Worm (Caenorhabditis elegans) whole organism, mixed stage, embryonic: ENCODE measurements around the gene Y43F8C.13.

ENCODE experiments used
- ces-1 ChIP-seq: fragments of 150-350 bp; optimal IDR thresholded peaks from 2 replicates; lab custom pipeline; 2014; ENCODE audit warnings: missing biosample characterization, missing genetic modification reagents, missing genetic modification characterization
- drap-1 ChIP-seq: fragments of 200-800 bp; sonication (Bioruptor generic); optimal IDR thresholded peaks from 3 replicates; lab custom pipeline; 2018; ENCODE audit warnings: mild to moderate bottlenecking, missing genetic modification characterization, missing compliant biosample characterization
- elt-3 ChIP-seq: fragments of 150-350 bp; optimal IDR thresholded peaks from 2 replicates; lab custom pipeline; 2014; ENCODE audit warnings: missing biosample characterization, missing genetic modification characterization
- lin-13 ChIP-seq: fragments of 150-350 bp; optimal IDR thresholded peaks from 2 replicates; lab custom pipeline; 2014; ENCODE audit warnings: missing biosample characterization, missing genetic modification characterization
- lsy-2 ChIP-seq: fragments of 150-350 bp; optimal IDR thresholded peaks from 2 replicates; lab custom pipeline; 2014; ENCODE audit warnings: missing biosample characterization, missing genetic modification characterization
- nhr-12 ChIP-seq: fragments of 150-350 bp; optimal IDR thresholded peaks from 2 replicates; lab custom pipeline; 2014; ENCODE audit warnings: missing biosample characterization, missing genetic modification characterization
- nhr-2 ChIP-seq: fragments of 150-350 bp; optimal IDR thresholded peaks from 2 replicates; lab custom pipeline; 2014; ENCODE audit warnings: missing biosample characterization, missing genetic modification characterization
- nhr-76 ChIP-seq: sonication (generic microtip); optimal IDR thresholded peaks from 2 replicates; lab custom pipeline; 2017; ENCODE audit warnings: missing biosample characterization, missing genetic modification characterization
- pha-4 ChIP-seq: fragments of 150-350 bp; optimal IDR thresholded peaks from 2 replicates; lab custom pipeline; 2018; ENCODE audit warnings: missing biosample characterization, missing genetic modification reagents, missing genetic modification characterization
- sptf-1 ChIP-seq: sonication (generic microtip); optimal IDR thresholded peaks from 2 replicates; lab custom pipeline; 2017; ENCODE audit warnings: mild to moderate bottlenecking, missing genetic modification characterization, moderate library complexity, missing compliant biosample characterization
- unc-39 ChIP-seq: fragments of 150-350 bp; optimal IDR thresholded peaks from 2 replicates; lab custom pipeline; 2014; ENCODE audit warnings: missing biosample characterization, missing genetic modification characterization
- unc-62 ChIP-seq: fragments of 150-350 bp; optimal IDR thresholded peaks from 2 replicates; lab custom pipeline; 2014; ENCODE audit warnings: missing biosample characterization, missing genetic modification reagents, missing genetic modification characterization
- ztf-11 ChIP-seq: fragments of 150-350 bp; optimal IDR thresholded peaks from 2 replicates; lab custom pipeline; 2014; ENCODE audit warnings: missing biosample characterization, missing genetic modification characterization

ce11 chrV:19743794-19744193 lies 46.6 kb upstream of the Y43F8C.13 start:
- TF ChIP-seq nhr-12 (tag; lab: Kevin White, UChicago) (no peak), unc-39 (tag; lab: Kevin White, UChicago) (no peak), drap-1 (no peak), lin-13 (tag; lab: Kevin White, UChicago) (no peak), ztf-11 (tag; lab: Kevin White, UChicago) (no peak), lsy-2 (tag; lab: Kevin White, UChicago) (no peak), unc-62 (GFP tag; lab: Kevin White, UChicago) (no peak), elt-3 (tag; lab: Kevin White, UChicago) (no peak), ces-1 (no peak), nhr-76 (tag; lab: Kevin White, UChicago) (no peak), sptf-1 (no peak), pha-4 (tag; lab: Kevin White, UChicago) (no peak), nhr-2 (tag; lab: Kevin White, UChicago) (no peak)
